Worm (Caenorhabditis elegans) whole organism, young adult: Measurements from ENCODE around the gene R03E9.2.

Experiments used
- B0019.2 ChIP-seq: fragments of 200-800 bp; sonication (Bioruptor generic); conservative IDR thresholded peaks from 2 replicates; pipeline ENCODE4 v1.3.6; 2022; ENCODE audit warnings: missing genetic modification reagents, missing genetic modification characterization, missing compliant biosample characterization
- F10E7.11 ChIP-seq: sonication (generic microtip); optimal IDR thresholded peaks from 2 replicates; lab custom pipeline; 2017; ENCODE audit warnings: mild to moderate bottlenecking, missing genetic modification characterization, moderate library complexity, missing compliant biosample characterization
- F57C9.4 ChIP-seq: sonication (generic microtip); optimal IDR thresholded peaks from 2 replicates; lab custom pipeline; 2017; ENCODE audit warnings: mild to moderate bottlenecking, missing genetic modification characterization, missing compliant biosample characterization
- Y53F4B.3 ChIP-seq: fragments of 200-800 bp; sonication (Bioruptor generic); IDR thresholded peaks from 2 replicates; pipeline ENCODE4 v1.3.6; 2022; ENCODE audit warnings: missing genetic modification reagents, missing genetic modification characterization, missing compliant biosample characterization
- akir-1 ChIP-seq: fragments of 200-800 bp; sonication (Bioruptor generic); optimal IDR thresholded peaks from 2 replicates; lab custom pipeline; 2018; ENCODE audit warnings: mild to moderate bottlenecking, missing genetic modification characterization, moderate library complexity, missing compliant biosample characterization
- aptf-2 ChIP-seq: fragments of 200-800 bp; sonication (Bioruptor generic); conservative IDR thresholded peaks from 2 replicates; pipeline ENCODE4 v1.3.6; 2022; ENCODE audit warnings: missing genetic modification reagents, missing genetic modification characterization, missing compliant biosample characterization
- aptf-3 ChIP-seq: fragments of 200-800 bp; sonication (Bioruptor generic); IDR thresholded peaks from 2 replicates; pipeline ENCODE4 v1.3.6; 2022; ENCODE audit warnings: missing genetic modification characterization, missing compliant biosample characterization
- atf-7 ChIP-seq: sonication (generic microtip); optimal IDR thresholded peaks from 2 replicates; lab custom pipeline; 2017; ENCODE audit warnings: mild to moderate bottlenecking, missing genetic modification characterization, missing compliant biosample characterization
- athp-1 ChIP-seq: sonication (generic microtip); optimal IDR thresholded peaks from 2 replicates; lab custom pipeline; 2017; ENCODE audit warnings: mild to moderate bottlenecking, missing genetic modification characterization, missing compliant biosample characterization
- bed-2 ChIP-seq: fragments of 200-800 bp; sonication (Bioruptor generic); IDR thresholded peaks from 2 replicates; pipeline ENCODE4 v1.3.6; 2022; ENCODE audit warnings: missing genetic modification reagents, missing genetic modification characterization, missing compliant biosample characterization
- ceh-100 ChIP-seq: fragments of 200-800 bp; sonication (Bioruptor generic); IDR thresholded peaks from 2 replicates; pipeline ENCODE4 v1.3.6; 2022; ENCODE audit warnings: missing genetic modification reagents, missing genetic modification characterization, missing compliant biosample characterization
- ceh-27 ChIP-seq: fragments of 200-800 bp; sonication (Bioruptor generic); optimal IDR thresholded peaks from 2 replicates; lab custom pipeline; 2018; ENCODE audit warnings: mild to moderate bottlenecking, missing genetic modification characterization, moderate library complexity, missing compliant biosample characterization
- ceh-58 ChIP-seq: fragments of 200-800 bp; sonication (Bioruptor generic); IDR thresholded peaks from 2 replicates; pipeline ENCODE4 v1.3.6; 2022; ENCODE audit warnings: missing genetic modification characterization, missing compliant biosample characterization
- ceh-79 ChIP-seq: sonication (generic microtip); optimal IDR thresholded peaks from 2 replicates; lab custom pipeline; 2017; ENCODE audit warnings: mild to moderate bottlenecking, missing genetic modification characterization, missing compliant biosample characterization
- chd-7 ChIP-seq: sonication (generic microtip); optimal IDR thresholded peaks from 2 replicates; lab custom pipeline; 2016; ENCODE audit warnings: mild to moderate bottlenecking, missing genetic modification characterization, moderate library complexity, missing compliant biosample characterization
- dpl-1 ChIP-seq: fragments of 150-350 bp; optimal IDR thresholded peaks from 2 replicates; lab custom pipeline; 2014; ENCODE audit warnings: missing biosample characterization, missing genetic modification reagents, missing genetic modification characterization
- egl-18 ChIP-seq: fragments of 200-800 bp; sonication (Bioruptor generic); IDR thresholded peaks from 2 replicates; pipeline ENCODE4 v1.3.6; 2022; ENCODE audit warnings: missing genetic modification reagents, missing genetic modification characterization, missing compliant biosample characterization
- egl-44 ChIP-seq: fragments of 200-800 bp; sonication (Bioruptor generic); IDR thresholded peaks from 2 replicates; pipeline ENCODE4 v1.3.6; 2022; ENCODE audit warnings: missing genetic modification reagents, missing genetic modification characterization, missing compliant biosample characterization
- egrh-3 ChIP-seq: fragments of 200-800 bp; sonication (Bioruptor generic); IDR thresholded peaks from 2 replicates; pipeline ENCODE4 v1.3.6; 2022; ENCODE audit warnings: missing genetic modification reagents, missing genetic modification characterization, missing compliant biosample characterization
- hrde-1 ChIP-seq: sonication (generic microtip); optimal IDR thresholded peaks from 2 replicates; lab custom pipeline; 2016; ENCODE audit warnings: missing genetic modification characterization, mild to moderate bottlenecking, missing compliant biosample characterization, moderate library complexity, missing genotype, missing genetic modification reagents, borderline replicate concordance
- hsf-1 ChIP-seq: fragments of 200-800 bp; sonication (Bioruptor generic); IDR thresholded peaks from 2 replicates; pipeline ENCODE4 v1.3.6; 2022; ENCODE audit warnings: missing genetic modification reagents, missing genetic modification characterization, missing compliant biosample characterization
- let-607 ChIP-seq, 2 experiments: fragments of 200-800 bp in 1 of 2; sonication (Bioruptor generic) in 1 of 2; sonication (generic microtip) in 1 of 2; optimal IDR thresholded peaks; 2 replicates each; lab custom pipeline; 2016 to 2018; ENCODE audit warnings: mild to moderate bottlenecking in 2 of 2, missing compliant biosample characterization in 2 of 2, missing genetic modification characterization in 2 of 2, moderate library complexity in 2 of 2, missing genotype in 1 of 2
- lin-35 ChIP-seq, 3 experiments: fragments of 150-350 bp in 2 of 3; sonication (generic microtip) in 1 of 3; optimal IDR thresholded peaks; 2 replicates each; lab custom pipeline; 2014 to 2018; ENCODE audit warnings: missing biosample characterization in 3 of 3, missing genetic modification characterization in 3 of 3, missing genetic modification reagents in 3 of 3
- lsy-27 ChIP-seq: sonication (generic microtip); optimal IDR thresholded peaks from 2 replicates; lab custom pipeline; 2017; ENCODE audit warnings: missing genetic modification characterization, mild to moderate bottlenecking, missing compliant biosample characterization, antibody characterized with exemption, missing genotype, borderline replicate concordance; ENCODE audit not compliant: insufficient read depth
- madf-10 ChIP-seq: sonication (generic microtip); optimal IDR thresholded peaks from 2 replicates; lab custom pipeline; 2016; ENCODE audit warnings: mild to moderate bottlenecking, missing genetic modification characterization, missing compliant biosample characterization
- madf-3 ChIP-seq: fragments of 200-800 bp; sonication (Bioruptor generic); IDR thresholded peaks from 2 replicates; pipeline ENCODE4 v1.3.6; 2022; ENCODE audit warnings: missing genetic modification reagents, missing genetic modification characterization, missing compliant biosample characterization
- madf-6 ChIP-seq: fragments of 200-800 bp; sonication (Bioruptor generic); IDR thresholded peaks from 2 replicates; pipeline ENCODE4 v1.3.6; 2022; ENCODE audit warnings: missing genetic modification reagents, missing genetic modification characterization, missing compliant biosample characterization
- mel-28 ChIP-seq: sonication (generic microtip); optimal IDR thresholded peaks from 2 replicates; lab custom pipeline; 2016; ENCODE audit warnings: borderline replicate concordance, mild to moderate bottlenecking, missing genetic modification characterization, missing compliant biosample characterization
- mxl-1 ChIP-seq: sonication (generic microtip); optimal IDR thresholded peaks from 2 replicates; lab custom pipeline; 2016; ENCODE audit warnings: missing genetic modification characterization, missing compliant biosample characterization
- nfya-2 ChIP-seq: fragments of 200-800 bp; sonication (Bioruptor generic); IDR thresholded peaks from 2 replicates; pipeline ENCODE4 v1.3.6; 2022; ENCODE audit warnings: missing genetic modification reagents, missing genetic modification characterization, missing compliant biosample characterization
- nfyb-1 ChIP-seq: fragments of 200-800 bp; sonication (Bioruptor generic); IDR thresholded peaks from 2 replicates; pipeline ENCODE4 v1.3.6; 2022; ENCODE audit warnings: missing genetic modification reagents, missing genetic modification characterization, missing compliant biosample characterization
- nhr-179 ChIP-seq: sonication (generic microtip); optimal IDR thresholded peaks from 2 replicates; lab custom pipeline; 2016; ENCODE audit warnings: mild to moderate bottlenecking, missing genetic modification characterization, missing compliant biosample characterization
- nhr-27 ChIP-seq: fragments of 200-800 bp; sonication (Bioruptor generic); optimal IDR thresholded peaks from 2 replicates; lab custom pipeline; 2018; ENCODE audit warnings: mild to moderate bottlenecking, missing genetic modification characterization, moderate library complexity, missing compliant biosample characterization
- pha-4 ChIP-seq: fragments of 150-350 bp; sonication (generic microtip); optimal IDR thresholded peaks from 2 replicates; lab custom pipeline; 2014; ENCODE audit warnings: missing biosample characterization, missing genetic modification reagents, missing genetic modification characterization
- rcor-1 ChIP-seq: fragments of 200-800 bp; sonication (Bioruptor generic); IDR thresholded peaks from 2 replicates; pipeline ENCODE4 v1.3.6; 2022; ENCODE audit warnings: missing genetic modification reagents, missing genetic modification characterization, missing compliant biosample characterization
- rec-8 ChIP-seq, 2 experiments: sonication (generic microtip); optimal IDR thresholded peaks; 2 replicates each; lab custom pipeline; 2016; ENCODE audit warnings: mild to moderate bottlenecking in 2 of 2, missing genetic modification characterization in 2 of 2, missing genetic modification reagents in 2 of 2, missing genotype in 2 of 2, missing biosample characterization in 1 of 2, missing compliant biosample characterization in 1 of 2, moderate library complexity in 1 of 2
- rpc-1 ChIP-seq, 2 experiments: fragments of 150-350 bp in 1 of 2; sonication (generic microtip) in 1 of 2; optimal IDR thresholded peaks; 2 replicates each; lab custom pipeline; 2014 to 2018; ENCODE audit warnings: missing biosample characterization in 1 of 2, missing genetic modification characterization in 1 of 2, missing genetic modification reagents in 1 of 2, missing genotype in 1 of 2
- snpc-1.3 ChIP-seq: sonication (generic microtip); optimal IDR thresholded peaks from 2 replicates; lab custom pipeline; 2017; ENCODE audit warnings: missing genetic modification characterization, mild to moderate bottlenecking, missing compliant biosample characterization, antibody characterized with exemption, moderate library complexity, missing genotype, missing genetic modification reagents; ENCODE audit not compliant: insufficient read depth
- somi-1 ChIP-seq: fragments of 200-800 bp; sonication (Bioruptor generic); optimal IDR thresholded peaks from 2 replicates; lab custom pipeline; 2018; ENCODE audit warnings: mild to moderate bottlenecking, missing genetic modification characterization, missing compliant biosample characterization
- tbx-9 ChIP-seq: sonication (generic microtip); optimal IDR thresholded peaks from 2 replicates; lab custom pipeline; 2016; ENCODE audit warnings: borderline replicate concordance, missing genetic modification characterization, inconsistent platforms, missing compliant biosample characterization
- tlf-1 ChIP-seq: fragments of 200-800 bp; sonication (Bioruptor generic); optimal IDR thresholded peaks from 2 replicates; lab custom pipeline; 2018; ENCODE audit warnings: mild to moderate bottlenecking, missing genetic modification characterization, missing compliant biosample characterization
- unc-130 ChIP-seq: sonication (generic microtip); optimal IDR thresholded peaks from 2 replicates; lab custom pipeline; 2016; ENCODE audit warnings: missing genetic modification reagents, missing genetic modification characterization, missing compliant biosample characterization
- unc-62 ChIP-seq: fragments of 150-350 bp; optimal IDR thresholded peaks from 2 replicates; lab custom pipeline; 2014; ENCODE audit warnings: missing biosample characterization, missing genetic modification reagents, missing genetic modification characterization
- xnd-1 ChIP-seq: sonication (generic microtip); optimal IDR thresholded peaks from 2 replicates; lab custom pipeline; 2016; ENCODE audit warnings: missing genotype, missing genetic modification reagents, missing genetic modification characterization, missing compliant biosample characterization
- ztf-18 ChIP-seq: sonication (generic microtip); optimal IDR thresholded peaks from 2 replicates; lab custom pipeline; 2016; ENCODE audit warnings: missing genotype, mild to moderate bottlenecking, missing genetic modification characterization, missing compliant biosample characterization
- ztf-26 ChIP-seq: sonication (generic microtip); optimal IDR thresholded peaks from 2 replicates; lab custom pipeline; 2017; ENCODE audit warnings: missing genetic modification characterization, missing compliant biosample characterization

Gene R03E9.2

DNA sequence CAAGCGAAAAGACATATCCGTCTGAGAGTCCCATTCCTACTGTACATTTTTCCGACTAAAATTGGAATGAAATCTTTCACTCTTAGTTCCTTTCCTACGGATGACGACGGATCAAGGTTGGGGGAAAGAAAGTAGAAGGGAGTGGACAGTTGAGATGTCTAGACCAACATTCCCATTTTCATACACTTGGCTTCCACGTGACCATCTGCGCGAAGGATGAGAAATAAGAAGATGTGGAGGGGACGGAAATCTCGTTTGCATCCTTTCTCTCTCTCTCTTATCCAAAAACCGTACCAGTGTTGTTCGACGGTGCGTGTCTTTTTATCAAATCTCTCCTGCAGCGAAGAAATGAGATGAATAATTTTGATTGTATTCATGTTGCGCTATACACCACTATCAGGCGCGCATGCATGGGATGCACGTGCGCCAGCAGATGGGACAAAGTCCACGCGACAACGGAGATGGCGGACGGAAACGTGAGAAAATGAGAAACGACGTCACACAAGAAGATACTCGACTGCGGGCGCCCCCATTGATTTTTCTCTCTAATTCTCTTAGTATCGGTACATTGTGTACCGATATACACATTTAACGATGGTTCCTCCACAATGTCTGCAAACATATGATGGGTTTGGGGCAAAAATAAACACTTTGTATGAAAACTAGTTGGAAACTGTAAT lies 4.4 kb upstream of the R03E9.2 start (continued):
- TF ChIP-seq hrde-1 (tag; lab: Kevin White, UChicago): no peak
- 0 out of 2 replicates have a peak, but pooled peaks have one; percentile 21 for TF ChIP-seq rcor-1 (GFP tag; lab: Robert Waterston, UW)
- TF ChIP-seq ceh-27: peak; percentile 67
- no peak for TF ChIP-seq madf-3 (GFP tag; lab: Robert Waterston, UW)
- TF ChIP-seq madf-6 (GFP tag; lab: Robert Waterston, UW): no peak
- peak; percentile 53 for TF ChIP-seq tlf-1 (GFP tag; lab: Kevin White, UChicago)
- peak; percentile 62 for TF ChIP-seq mxl-1 (tag; lab: Kevin White, UChicago)
- no peak for TF ChIP-seq ceh-79 (tag; lab: Kevin White, UChicago)
- TF ChIP-seq nfya-2: no peak
- no peak for TF ChIP-seq lsy-27 (tag; lab: Kevin White, UChicago)
- TF ChIP-seq mel-28 (tag; lab: Kevin White, UChicago): no peak
- TF ChIP-seq chd-7 (tag; lab: Kevin White, UChicago): peak; percentile 92
- peak; percentile 88 for TF ChIP-seq ztf-26 (tag; lab: Kevin White, UChicago)
- TF ChIP-seq F57C9.4 (tag; lab: Kevin White, UChicago): no peak
- TF ChIP-seq tbx-9 (tag; lab: Kevin White, UChicago): no peak
- TF ChIP-seq nhr-27 (tag; lab: Kevin White, UChicago): no peak
- TF ChIP-seq unc-62 (GFP tag; lab: Kevin White, UChicago): peak; percentile 57
- no peak for TF ChIP-seq ceh-58 (GFP tag; lab: Robert Waterston, UW)
- no peak for TF ChIP-seq aptf-3 (GFP tag; lab: Robert Waterston, UW)
- peak in 1 of 3 experiments; percentile 63 for TF ChIP-seq lin-35 (GFP tag; optimal IDR thresholded peaks at IDR 0.05; lab: Kevin White, UChicago)
- no peak for TF ChIP-seq aptf-2 (GFP tag; lab: Robert Waterston, UW)
- TF ChIP-seq egl-44 (GFP tag; lab: Robert Waterston, UW): peak; percentile 64; the same call in 1 of the 2 replicates
- TF ChIP-seq akir-1 (GFP tag; lab: Kevin White, UChicago): no peak
- peak; percentile 42 for TF ChIP-seq F10E7.11 (tag; lab: Kevin White, UChicago)
- TF ChIP-seq somi-1 (GFP tag; lab: Kevin White, UChicago): peak; percentile 98
- peak; percentile 49; the same call in 1 of the 2 replicates for TF ChIP-seq nfyb-1
- no peak for TF ChIP-seq ceh-100 (GFP tag; lab: Robert Waterston, UW)
- TF ChIP-seq rec-8 (tag; optimal IDR thresholded peaks at IDR 0.05; lab: Kevin White, UChicago): no peak
- no peak for TF ChIP-seq xnd-1 (tag; lab: Kevin White, UChicago)
- TF ChIP-seq nhr-179 (tag; lab: Kevin White, UChicago): no peak
- no peak for TF ChIP-seq B0019.2 (GFP tag; lab: Robert Waterston, UW)
- TF ChIP-seq Y53F4B.3 (GFP tag; lab: Robert Waterston, UW): no peak
- TF ChIP-seq madf-10 (tag; lab: Kevin White, UChicago): peak; percentile 79
- peak; percentile 96 for TF ChIP-seq atf-7
- TF ChIP-seq unc-130: no peak
- no peak for TF ChIP-seq egl-18 (GFP tag; lab: Robert Waterston, UW)
- no peak for TF ChIP-seq bed-2 (GFP tag; lab: Robert Waterston, UW)
- TF ChIP-seq hsf-1: 0 out of 2 replicates have a peak, but pooled peaks have one; percentile 45
- no peak for TF ChIP-seq snpc-1.3 (tag; lab: Kevin White, UChicago)
- TF ChIP-seq athp-1 (tag; lab: Kevin White, UChicago): no peak
- no peak for TF ChIP-seq rpc-1 (optimal IDR thresholded peaks at IDR 0.05; lab: Kevin White, UChicago)
- no peak for TF ChIP-seq rpc-1 (tag; optimal IDR thresholded peaks at IDR 0.05; lab: Kevin White, UChicago)
- TF ChIP-seq ztf-18: no peak
- TF ChIP-seq let-607 (tag; optimal IDR thresholded peaks at IDR 0.05; lab: Kevin White, UChicago): peak; percentile 4 to 76
- no peak for TF ChIP-seq egrh-3 (GFP tag; lab: Robert Waterston, UW)
- no peak for TF ChIP-seq pha-4 (tag; lab: Kevin White, UChicago)
- TF ChIP-seq dpl-1 (GFP tag; lab: Kevin White, UChicago): no peak
